Fruit fly (Drosophila melanogaster) whole organism, adult: Measurements from ENCODE around the gene CG9018.

Experiments
- CG14711 ChIP-seq: fragments of 200-800 bp; sonication (Bioruptor generic); optimal IDR thresholded peaks from 2 replicates; lab custom pipeline; 2018; ENCODE audit warnings: missing biosample characterization, mild to moderate bottlenecking, missing genetic modification characterization, moderate library complexity
- CG1620 ChIP-seq: fragments of 200-800 bp; sonication (Bioruptor generic); optimal IDR thresholded peaks from 2 replicates; lab custom pipeline; 2016; ENCODE audit warnings: missing biosample characterization, missing genetic modification characterization
- CG33017 ChIP-seq: fragments of 200-800 bp; sonication (Bioruptor generic); optimal IDR thresholded peaks from 2 replicates; lab custom pipeline; 2018; ENCODE audit warnings: missing biosample characterization, mild to moderate bottlenecking, missing genetic modification characterization, moderate library complexity
- CG7045 ChIP-seq: fragments of 200-800 bp; sonication (Bioruptor generic); optimal IDR thresholded peaks from 2 replicates; lab custom pipeline; 2017; ENCODE audit warnings: missing biosample characterization, mild to moderate bottlenecking, missing genetic modification characterization
- Hr96 ChIP-seq: fragments of 200-800 bp; sonication (Bioruptor generic); optimal IDR thresholded peaks from 2 replicates; lab custom pipeline; 2016; ENCODE audit warnings: missing biosample characterization, missing genetic modification characterization
- bab1 ChIP-seq: fragments of 200-800 bp; sonication (Bioruptor generic); optimal IDR thresholded peaks from 3 replicates; lab custom pipeline; 2019; ENCODE audit warnings: missing biosample characterization, mild to moderate bottlenecking, missing genetic modification characterization, moderate library complexity
- cnc ChIP-seq, 2 experiments: fragments of >200 bp; optimal IDR thresholded peaks; 2 replicates each; lab custom pipeline; 2017
- pad ChIP-seq: fragments of 200-800 bp; sonication (Bioruptor generic); optimal IDR thresholded peaks from 3 replicates; lab custom pipeline; 2017; ENCODE audit warnings: missing biosample characterization, missing genetic modification characterization, mild to moderate bottlenecking, moderate library complexity, missing genetic modification reagents
- toe ChIP-seq: fragments of 200-800 bp; sonication (Bioruptor generic); optimal IDR thresholded peaks from 2 replicates; lab custom pipeline; 2016; ENCODE audit warnings: missing biosample characterization, missing genetic modification characterization

DNA sequence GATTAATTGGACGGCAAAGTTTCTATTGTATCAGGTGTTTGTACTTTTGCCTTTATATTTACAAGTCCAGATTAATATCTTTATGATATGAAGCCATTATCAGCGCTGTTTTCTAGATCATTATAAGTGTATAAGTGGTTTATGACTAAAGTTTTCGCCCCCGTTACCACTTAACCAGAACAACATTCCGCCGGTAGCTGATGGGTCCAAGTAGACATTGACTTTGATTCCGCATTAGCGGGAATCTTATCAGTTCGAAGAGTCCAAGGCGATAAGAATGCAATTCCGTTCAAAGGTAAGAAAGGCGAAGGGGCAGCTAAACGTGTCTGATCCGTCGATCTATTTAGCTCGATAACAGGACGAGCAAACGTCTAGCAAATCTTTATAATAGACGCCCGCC, 45.4 kb downstream of the CG9018 start:
- TF ChIP-seq pad (no peak), Hr96 (GFP tag; lab: Kevin White, UChicago) (no peak), bab1 (no peak), cnc (optimal IDR thresholded peaks at IDR 0.05; lab: Kevin White, UChicago) (no peak), CG1620 (GFP tag; lab: Kevin White, UChicago) (no peak), toe (no peak), CG14711 (tag; lab: Kevin White, UChicago) (no peak), CG7045 (GFP tag; lab: Kevin White, UChicago) (no peak), CG33017 (tag; lab: Kevin White, UChicago) (no peak)
